Worm (Caenorhabditis elegans): Measurements from ENCODE around the gene C14B1.2.

DNA sequence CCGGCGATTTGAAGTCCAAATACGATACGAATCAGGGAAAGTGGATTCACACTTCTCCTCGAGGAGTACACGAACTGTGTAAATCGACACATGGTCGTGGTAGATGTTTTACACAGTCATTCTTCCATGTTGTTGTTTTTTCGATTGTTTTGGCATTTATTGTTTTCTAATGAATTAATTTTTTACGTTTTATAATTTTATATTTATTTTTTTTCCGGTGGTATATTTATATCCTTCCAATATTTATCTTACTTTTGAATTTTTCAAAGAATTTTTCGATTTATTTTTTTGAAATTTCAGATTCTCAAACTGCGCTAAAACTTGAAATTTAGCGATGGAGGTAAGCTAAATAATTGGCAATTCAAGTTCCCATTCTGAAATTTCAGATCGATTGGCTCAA is 11.1 kb downstream of the C14B1.2 start, which contains the start of gene nrde-1:
- no peak for TF ChIP-seq madf-3 (GFP tag; IDR thresholded peaks at IDR 0.05)
- TF ChIP-seq nfya-1 (tag; optimal IDR thresholded peaks at IDR 0.05; ENCODE audit: borderline replicate concordance, insufficient read depth): no peak
- no peak for TF ChIP-seq F49E8.2 (tag; optimal IDR thresholded peaks at IDR 0.05; ENCODE audit: insufficient read depth)
- no peak for TF ChIP-seq unc-130 (GFP tag; optimal IDR thresholded peaks at IDR 0.05)
- TF ChIP-seq sea-2 (GFP tag; IDR thresholded peaks at IDR 0.05): no peak
- TF ChIP-seq aptf-3 (GFP tag; IDR thresholded peaks at IDR 0.05): no peak
- TF ChIP-seq egrh-3 (GFP tag; IDR thresholded peaks at IDR 0.05): no peak
- TF ChIP-seq unc-62 (GFP tag; optimal IDR thresholded peaks at IDR 0.05): no peak
- TF ChIP-seq die-1 (tag; optimal IDR thresholded peaks at IDR 0.05): no peak
- no peak for TF ChIP-seq tbx-9 (tag; optimal IDR thresholded peaks at IDR 0.05; ENCODE audit: borderline replicate concordance)
- no peak for TF ChIP-seq Y53G8AR.9 (GFP tag; conservative IDR thresholded peaks at IDR 0.05)

Data from whole organism, young adult.